Fruit fly (Drosophila melanogaster): Measurements from ENCODE around the gene Ubi-p63E.

dm6 chr3L:3902491-3903198 lies at the start of gene Ubi-p63E:
- TF ChIP-seq CG11617 (GFP tag; optimal IDR thresholded peaks at IDR 0.05) (peak; percentile 63), toe (GFP tag; optimal IDR thresholded peaks at IDR 0.05) (peak; percentile 86), CG14711 (tag; optimal IDR thresholded peaks at IDR 0.05) (peak; percentile 57), cic (GFP tag; optimal IDR thresholded peaks at IDR 0.05) (peak; percentile 51), Mnt (GFP tag; optimal IDR thresholded peaks at IDR 0.05) (peak; percentile 83), cnc (optimal IDR thresholded peaks at IDR 0.05) (no peak), Crg-1 (GFP tag; optimal IDR thresholded peaks at IDR 0.05) (peak; percentile 46), tj (GFP tag; optimal IDR thresholded peaks at IDR 0.05) (no peak), bab1 (GFP tag; optimal IDR thresholded peaks at IDR 0.05) (peak; percentile 55), Hr96 (GFP tag; optimal IDR thresholded peaks at IDR 0.05) (peak; percentile 51), CG1620 (GFP tag; optimal IDR thresholded peaks at IDR 0.05) (peak; percentile 54), Clk (GFP tag; optimal IDR thresholded peaks at IDR 0.05) (peak; percentile 47), CG7045 (GFP tag; optimal IDR thresholded peaks at IDR 0.05) (peak; percentile 82), CG12768 (GFP tag; optimal IDR thresholded peaks at IDR 0.05) (peak; percentile 45)
